Worm (Caenorhabditis elegans) whole organism, young adult: ENCODE measurements around the gene C25F9.6.

Experiments
- ama-1 ChIP-seq, 3 experiments: fragments of 150-350 bp in 1 of 3; sonication (generic microtip) in 2 of 3; optimal IDR thresholded peaks; 2 replicates each; lab custom pipeline; 2014 to 2018; ENCODE audit warnings: missing biosample characterization in 2 of 3, missing genetic modification characterization in 2 of 3, missing genetic modification reagents in 2 of 3
- bed-1 ChIP-seq: fragments of 200-800 bp; sonication (Bioruptor generic); IDR thresholded peaks from 2 replicates; pipeline ENCODE4 v1.3.6; 2022; ENCODE audit warnings: missing genetic modification reagents, missing genetic modification characterization, missing compliant biosample characterization
- efl-1 ChIP-seq: fragments of 150-350 bp; optimal IDR thresholded peaks from 2 replicates; lab custom pipeline; 2014; ENCODE audit warnings: missing biosample characterization, missing genetic modification reagents, missing genetic modification characterization
- lin-40 ChIP-seq: sonication (generic microtip); optimal IDR thresholded peaks from 2 replicates; lab custom pipeline; 2016; ENCODE audit warnings: missing genetic modification characterization, mild to moderate bottlenecking, missing compliant biosample characterization, missing genotype, missing genetic modification reagents
- lsy-27 ChIP-seq: sonication (generic microtip); optimal IDR thresholded peaks from 2 replicates; lab custom pipeline; 2017; ENCODE audit warnings: missing genetic modification characterization, mild to moderate bottlenecking, missing compliant biosample characterization, antibody characterized with exemption, missing genotype, borderline replicate concordance; ENCODE audit not compliant: insufficient read depth
- madf-6 ChIP-seq: fragments of 200-800 bp; sonication (Bioruptor generic); IDR thresholded peaks from 2 replicates; pipeline ENCODE4 v1.3.6; 2022; ENCODE audit warnings: missing genetic modification reagents, missing genetic modification characterization, missing compliant biosample characterization
- mxl-1 ChIP-seq: sonication (generic microtip); optimal IDR thresholded peaks from 2 replicates; lab custom pipeline; 2016; ENCODE audit warnings: missing genetic modification characterization, missing compliant biosample characterization
- nfya-2 ChIP-seq: fragments of 200-800 bp; sonication (Bioruptor generic); IDR thresholded peaks from 2 replicates; pipeline ENCODE4 v1.3.6; 2022; ENCODE audit warnings: missing genetic modification reagents, missing genetic modification characterization, missing compliant biosample characterization
- nhr-179 ChIP-seq: sonication (generic microtip); optimal IDR thresholded peaks from 2 replicates; lab custom pipeline; 2016; ENCODE audit warnings: mild to moderate bottlenecking, missing genetic modification characterization, missing compliant biosample characterization
- nhr-27 ChIP-seq: fragments of 200-800 bp; sonication (Bioruptor generic); optimal IDR thresholded peaks from 2 replicates; lab custom pipeline; 2018; ENCODE audit warnings: mild to moderate bottlenecking, missing genetic modification characterization, moderate library complexity, missing compliant biosample characterization
- pha-4 ChIP-seq: fragments of 150-350 bp; sonication (generic microtip); optimal IDR thresholded peaks from 2 replicates; lab custom pipeline; 2014; ENCODE audit warnings: missing biosample characterization, missing genetic modification reagents, missing genetic modification characterization
- rcor-1 ChIP-seq: fragments of 200-800 bp; sonication (Bioruptor generic); IDR thresholded peaks from 2 replicates; pipeline ENCODE4 v1.3.6; 2022; ENCODE audit warnings: missing genetic modification reagents, missing genetic modification characterization, missing compliant biosample characterization
- sptf-2 ChIP-seq: fragments of 200-800 bp; sonication (Bioruptor generic); optimal IDR thresholded peaks from 2 replicates; lab custom pipeline; 2018; ENCODE audit warnings: mild to moderate bottlenecking, missing genetic modification characterization, missing compliant biosample characterization

- TF ChIP-seq nhr-179 (tag; lab: Kevin White, UChicago) (no peak), lin-40 (tag; lab: Kevin White, UChicago) (no peak), rcor-1 (GFP tag; lab: Robert Waterston, UW) (no peak), mxl-1 (no peak), pha-4 (no peak), madf-6 (GFP tag; lab: Robert Waterston, UW) (no peak), nfya-2 (no peak), sptf-2 (no peak), nhr-27 (no peak), efl-1 (GFP tag; lab: Kevin White, UChicago) (no peak), lsy-27 (tag; lab: Kevin White, UChicago) (no peak), bed-1 (GFP tag; lab: Robert Waterston, UW) (no peak), ama-1 (optimal IDR thresholded peaks at IDR 0.05; lab: Kevin White, UChicago) (no peak), ama-1 (GFP tag; optimal IDR thresholded peaks at IDR 0.05; lab: Kevin White, UChicago) (no peak)
These were observed 6.7 kb downstream of the C25F9.6 start for ce11 chrV:19398396-19398795.
